Fruit fly (Drosophila melanogaster): ENCODE measurements around the gene HemK2.

The HemK2 gene

dm6 chr2L:2727364-2727763 is 32.1 kb downstream of the HemK2 start:
- TF ChIP-seq dac (GFP tag; optimal IDR thresholded peaks at IDR 0.05) (no peak), Eip78C (GFP tag) (peak; percentile 14)

- TF ChIP-seq Eip75B (GFP tag; optimal IDR thresholded peaks at IDR 0.05), result no peak
- TF ChIP-seq topi (GFP tag; optimal IDR thresholded peaks at IDR 0.05), result no peak
- no peak for TF ChIP-seq CG11294 (GFP tag; IDR thresholded peaks at IDR 0.05)
- TF ChIP-seq dac (GFP tag; optimal IDR thresholded peaks at IDR 0.05), result no peak
- no peak for TF ChIP-seq CG11762 (GFP tag; optimal IDR thresholded peaks at IDR 0.05; ENCODE audit: insufficient read depth)
- TF ChIP-seq fd85E (GFP tag; optimal IDR thresholded peaks at IDR 0.05), result no peak
- TF ChIP-seq CG3032 (tag; optimal IDR thresholded peaks at IDR 0.05), result no peak
- TF ChIP-seq salr (GFP tag; optimal IDR thresholded peaks at IDR 0.05), result no peak
- TF ChIP-seq CG6808 (GFP tag; optimal IDR thresholded peaks at IDR 0.05), result no peak
- no peak for TF ChIP-seq dsx (GFP tag; optimal IDR thresholded peaks at IDR 0.05; ENCODE audit: poor library complexity, severe bottlenecking)
- TF ChIP-seq CG10631 (GFP tag; optimal IDR thresholded peaks at IDR 0.05), result no peak
- TF ChIP-seq Met (GFP tag; optimal IDR thresholded peaks at IDR 0.05), result no peak
- TF ChIP-seq cyc (GFP tag; optimal IDR thresholded peaks at IDR 0.05), result no peak
- no peak for TF ChIP-seq Hr39 (GFP tag; optimal IDR thresholded peaks at IDR 0.05)
- TF ChIP-seq Sox15 (GFP tag; optimal IDR thresholded peaks at IDR 0.05), result no peak
- no peak for TF ChIP-seq CG8319 (GFP tag; optimal IDR thresholded peaks at IDR 0.05)
- no peak for TF ChIP-seq eg (GFP tag; IDR thresholded peaks at IDR 0.05)
- TF ChIP-seq CG9139 (GFP tag; optimal IDR thresholded peaks at IDR 0.05), result no peak
Measured at dm6 chr2L:2725374-2725773, 34.1 kb downstream of the HemK2 start, which contains the start of gene CG31689. Gene CG31689 (plus strand): TSS chr2L:2725674.

dm6 chr2L:2724459-2724858 is 35.0 kb downstream of the HemK2 start:
- TF ChIP-seq dac (GFP tag; optimal IDR thresholded peaks at IDR 0.05) (no peak), dsx (GFP tag; optimal IDR thresholded peaks at IDR 0.05; ENCODE audit: poor library complexity, severe bottlenecking) (peak; percentile 13), Ets21C (GFP tag; optimal IDR thresholded peaks at IDR 0.05) (no peak)

dm6 chr2L:2723100-2723499 is 36.4 kb downstream of the HemK2 start:
- TF ChIP-seq Ets21C (GFP tag; optimal IDR thresholded peaks at IDR 0.05) (no peak), svp (GFP tag) (no peak), Sox15 (GFP tag; optimal IDR thresholded peaks at IDR 0.05) (no peak), Eip78C (GFP tag) (no peak), CG16779 (tag; optimal IDR thresholded peaks at IDR 0.05) (no peak), Ets96B (tag; optimal IDR thresholded peaks at IDR 0.05) (no peak), CG32006 (GFP tag; optimal IDR thresholded peaks at IDR 0.05) (no peak), CG34406 (GFP tag; optimal IDR thresholded peaks at IDR 0.05) (no peak), Eip93F (GFP tag; optimal IDR thresholded peaks at IDR 0.05) (no peak), OdsH (GFP tag; optimal IDR thresholded peaks at IDR 0.05) (no peak), Sox14 (GFP tag; optimal IDR thresholded peaks at IDR 0.05) (no peak), CG11762 (GFP tag; optimal IDR thresholded peaks at IDR 0.05; ENCODE audit: insufficient read depth) (no peak), lz (GFP tag; optimal IDR thresholded peaks at IDR 0.05) (no peak), achi (GFP tag; optimal IDR thresholded peaks at IDR 0.05) (no peak), dac (GFP tag; optimal IDR thresholded peaks at IDR 0.05) (no peak), CG6163 (GFP tag; IDR thresholded peaks at IDR 0.05) (no peak), net (GFP tag; optimal IDR thresholded peaks at IDR 0.05) (no peak), CG8119 (GFP tag; IDR thresholded peaks at IDR 0.05) (no peak), CG9139 (GFP tag; optimal IDR thresholded peaks at IDR 0.05) (no peak), salr (GFP tag; optimal IDR thresholded peaks at IDR 0.05) (no peak)

- TF ChIP-seq eg (GFP tag; IDR thresholded peaks at IDR 0.05) (0 out of 3 replicates have a peak, but pooled peaks have one; percentile 21), svp (GFP tag) (peak; percentile 65), Eip93F (GFP tag; optimal IDR thresholded peaks at IDR 0.05) (no peak), Hr4 (GFP tag; optimal IDR thresholded peaks at IDR 0.05) (peak; percentile 3), CG6163 (GFP tag; IDR thresholded peaks at IDR 0.05) (0 out of 3 replicates have a peak, but pooled peaks have one; percentile 22), fd59A (GFP tag; optimal IDR thresholded peaks at IDR 0.05) (peak; percentile 4), CG11294 (GFP tag; IDR thresholded peaks at IDR 0.05) (no peak), Eip78C (GFP tag) (peak; percentile 40)
Measured at dm6 chr2L:2721317-2721716, 38.2 kb downstream of the HemK2 start.

Data from whole organism, prepupa.